Fruit fly (Drosophila melanogaster) whole organism, embryonic: Measurements from ENCODE around the gene CG46311.

ENCODE experiments used
- CG1529 ChIP-seq: fragments of 200-800 bp; sonication (Bioruptor generic); optimal IDR thresholded peaks from 3 replicates; lab custom pipeline; 2018; ENCODE audit warnings: missing biosample characterization, missing genetic modification characterization
- CG16813 ChIP-seq: fragments of 200-800 bp; sonication (Bioruptor generic); IDR thresholded peaks from 3 replicates; pipeline ENCODE4 v1.3.6; 2022; ENCODE audit warnings: missing biosample characterization, missing genetic modification characterization; ENCODE audit not compliant: partially characterized antibody
- CG17361 ChIP-seq: fragments of 200-800 bp; sonication (Bioruptor generic); IDR thresholded peaks from 3 replicates; pipeline ENCODE4 v1.3.6; 2022; ENCODE audit warnings: missing biosample characterization, missing genetic modification characterization
- CG2889 ChIP-seq: fragments of 200-800 bp; sonication (Bioruptor generic); IDR thresholded peaks from 3 replicates; pipeline ENCODE4 v1.3.6; 2022; ENCODE audit warnings: missing biosample characterization, missing genetic modification characterization
- CG3407 ChIP-seq: fragments of 200-800 bp; sonication (Bioruptor generic); optimal IDR thresholded peaks from 2 replicates; lab custom pipeline; 2018; ENCODE audit warnings: missing biosample characterization, mild to moderate bottlenecking, missing genetic modification characterization
- CG43689 ChIP-seq: fragments of 200-800 bp; sonication (Bioruptor generic); IDR thresholded peaks from 2 replicates; pipeline ENCODE4 v1.3.6; 2022; ENCODE audit warnings: missing biosample characterization, missing genetic modification characterization
- CG6689 ChIP-seq: fragments of 200-800 bp; sonication (Bioruptor generic); IDR thresholded peaks from 2 replicates; pipeline ENCODE4 v1.3.6; 2022; ENCODE audit warnings: missing biosample characterization, missing genetic modification characterization
- CG6791 ChIP-seq: fragments of 200-800 bp; sonication (Bioruptor generic); IDR thresholded peaks from 3 replicates; pipeline ENCODE4 v1.3.6; 2022; ENCODE audit warnings: missing biosample characterization, missing genetic modification characterization; ENCODE audit not compliant: partially characterized antibody
- CG7786 ChIP-seq: fragments of 200-800 bp; sonication (Bioruptor generic); optimal IDR thresholded peaks from 2 replicates; lab custom pipeline; 2016; ENCODE audit warnings: missing biosample characterization, missing genetic modification characterization
- CG8359 ChIP-seq: fragments of 200-800 bp; sonication (Bioruptor generic); optimal IDR thresholded peaks from 2 replicates; lab custom pipeline; 2017; ENCODE audit warnings: missing biosample characterization, mild to moderate bottlenecking, missing genetic modification characterization, borderline replicate concordance
- CG8388 ChIP-seq: fragments of 200-800 bp; sonication (Bioruptor generic); optimal IDR thresholded peaks from 2 replicates; lab custom pipeline; 2019; ENCODE audit warnings: missing biosample characterization, mild to moderate bottlenecking, missing genetic modification characterization, moderate library complexity
- CG8478 ChIP-seq: fragments of >200 bp; optimal IDR thresholded peaks from 2 replicates; lab custom pipeline; 2018
- CG9437 ChIP-seq: fragments of 200-800 bp; sonication (Bioruptor generic); optimal IDR thresholded peaks from 2 replicates; lab custom pipeline; 2018; ENCODE audit warnings: missing biosample characterization, mild to moderate bottlenecking, missing genetic modification characterization
- D19B ChIP-seq: fragments of 200-800 bp; sonication (Bioruptor generic); optimal IDR thresholded peaks from 2 replicates; lab custom pipeline; 2017; ENCODE audit warnings: missing biosample characterization, mild to moderate bottlenecking, missing genetic modification characterization
- Dll ChIP-seq: fragments of 200-800 bp; sonication (Bioruptor generic); IDR thresholded peaks from 4 replicates; pipeline ENCODE4 v1.3.6; 2022; ENCODE audit warnings: missing biosample characterization, missing genetic modification characterization; ENCODE audit not compliant: partially characterized antibody
- Fer3 ChIP-seq: fragments of 200-800 bp; sonication (Bioruptor generic); optimal IDR thresholded peaks from 2 replicates; lab custom pipeline; 2018; ENCODE audit warnings: missing biosample characterization, mild to moderate bottlenecking, missing genetic modification characterization, moderate library complexity
- Hmx ChIP-seq: fragments of 200-800 bp; sonication (Bioruptor generic); optimal IDR thresholded peaks from 2 replicates; lab custom pipeline; 2016; ENCODE audit warnings: missing biosample characterization, missing genetic modification characterization
- Hr39 ChIP-seq: fragments of >200 bp; optimal IDR thresholded peaks from 2 replicates; lab custom pipeline; 2017
- Jarid2 ChIP-seq: fragments of 200-800 bp; sonication (Bioruptor generic); optimal IDR thresholded peaks from 3 replicates; lab custom pipeline; 2017; ENCODE audit warnings: mild to moderate bottlenecking, missing biosample characterization, missing genetic modification reagents, missing genetic modification characterization
- Max ChIP-seq: fragments of 200-800 bp; sonication (Bioruptor generic); optimal IDR thresholded peaks from 2 replicates; lab custom pipeline; 2016; ENCODE audit warnings: missing biosample characterization, mild to moderate bottlenecking, missing genetic modification characterization
- NC2β ChIP-seq: fragments of 200-800 bp; sonication (Bioruptor generic); optimal IDR thresholded peaks from 2 replicates; lab custom pipeline; 2016; ENCODE audit warnings: missing biosample characterization, missing genetic modification characterization
- Nf-YB ChIP-seq: fragments of 200-800 bp; sonication (Bioruptor generic); optimal IDR thresholded peaks from 3 replicates; lab custom pipeline; 2019; ENCODE audit warnings: missing biosample characterization, mild to moderate bottlenecking, missing genetic modification characterization, moderate library complexity
- Trl ChIP-seq, 3 experiments: fragments of >200 bp in 2 of 3; fragments of 200-800 bp in 1 of 3; sonication (Bioruptor generic) in 1 of 3; optimal IDR thresholded peaks; 2 replicates in 1 of 3; 3 replicates in 2 of 3; lab custom pipeline; 2016 to 2017; ENCODE audit warnings: missing biosample characterization in 1 of 3, missing genetic modification characterization in 1 of 3
- Xbp1 ChIP-seq: fragments of 200-800 bp; sonication (Bioruptor generic); optimal IDR thresholded peaks from 3 replicates; lab custom pipeline; 2016; ENCODE audit warnings: missing biosample characterization, mild to moderate bottlenecking, missing genetic modification characterization
- Xrp1 ChIP-seq: fragments of 200-800 bp; sonication (Bioruptor generic); IDR thresholded peaks from 2 replicates; pipeline ENCODE4 v1.3.6; 2022; ENCODE audit warnings: missing biosample characterization, missing genetic modification characterization
- ab ChIP-seq: fragments of 200-800 bp; sonication (Bioruptor generic); optimal IDR thresholded peaks from 2 replicates; lab custom pipeline; 2016; ENCODE audit warnings: missing biosample characterization, missing genetic modification characterization
- abd-A ChIP-seq: fragments of 200-800 bp; sonication (Bioruptor generic); optimal IDR thresholded peaks from 3 replicates; lab custom pipeline; 2019; ENCODE audit warnings: missing biosample characterization, mild to moderate bottlenecking, missing genetic modification characterization, moderate library complexity
- al ChIP-seq: fragments of 200-800 bp; sonication (Bioruptor generic); IDR thresholded peaks from 2 replicates; pipeline ENCODE4 v1.3.6; 2022; ENCODE audit warnings: missing biosample characterization, missing genetic modification characterization
- ase ChIP-seq: fragments of 200-800 bp; sonication (Bioruptor generic); IDR thresholded peaks from 3 replicates; pipeline ENCODE4 v1.3.6; 2022; ENCODE audit warnings: missing biosample characterization, missing genetic modification characterization
- bbx ChIP-seq: fragments of 200-800 bp; sonication (Bioruptor generic); IDR thresholded peaks from 2 replicates; pipeline ENCODE4 v1.3.6; 2022; ENCODE audit warnings: missing biosample characterization, missing genetic modification characterization; ENCODE audit not compliant: partially characterized antibody
- bsh ChIP-seq, 2 experiments: fragments of 200-800 bp; sonication (Bioruptor generic); optimal IDR thresholded peaks; 2 replicates each; lab custom pipeline; 2017 to 2018; ENCODE audit warnings: mild to moderate bottlenecking in 2 of 2, missing biosample characterization in 2 of 2, missing genetic modification characterization in 2 of 2, moderate library complexity in 1 of 2
- da ChIP-seq: fragments of 200-800 bp; sonication (Bioruptor generic); optimal IDR thresholded peaks from 2 replicates; lab custom pipeline; 2016; ENCODE audit warnings: missing biosample characterization, missing genetic modification characterization
- dmrt11E ChIP-seq: fragments of 200-800 bp; sonication (Bioruptor generic); optimal IDR thresholded peaks from 3 replicates; lab custom pipeline; 2018; ENCODE audit warnings: missing biosample characterization, mild to moderate bottlenecking, missing genetic modification characterization, moderate library complexity
- dpn ChIP-seq, 2 experiments: fragments of 200-800 bp; sonication (Bioruptor generic); optimal IDR thresholded peaks; 3 replicates each; lab custom pipeline; 2016; ENCODE audit warnings: missing biosample characterization in 2 of 2, missing genetic modification characterization in 2 of 2
- en ChIP-seq: fragments of 200-800 bp; sonication (Bioruptor generic); optimal IDR thresholded peaks from 2 replicates; lab custom pipeline; 2016; ENCODE audit warnings: missing biosample characterization, missing genetic modification characterization
- esg ChIP-seq: fragments of 200-800 bp; sonication (Bioruptor generic); conservative IDR thresholded peaks from 2 replicates; pipeline ENCODE4 v1.3.6; 2022; ENCODE audit warnings: missing biosample characterization, missing genetic modification characterization
- fd102C ChIP-seq: fragments of 200-800 bp; sonication (Bioruptor generic); optimal IDR thresholded peaks from 2 replicates; lab custom pipeline; 2018; ENCODE audit warnings: missing biosample characterization, mild to moderate bottlenecking, missing genetic modification characterization, moderate library complexity
- her ChIP-seq: fragments of 200-800 bp; sonication (Bioruptor generic); optimal IDR thresholded peaks from 2 replicates; lab custom pipeline; 2016; ENCODE audit warnings: missing biosample characterization, missing genetic modification characterization
- ken ChIP-seq: fragments of 200-800 bp; sonication (Bioruptor generic); IDR thresholded peaks from 3 replicates; pipeline ENCODE4 v1.3.6; 2022; ENCODE audit warnings: missing biosample characterization, missing genetic modification characterization
- knrl ChIP-seq: fragments of 200-800 bp; sonication (Bioruptor generic); IDR thresholded peaks from 3 replicates; pipeline ENCODE4 v1.3.6; 2022; ENCODE audit warnings: missing biosample characterization, missing genetic modification characterization; ENCODE audit not compliant: partially characterized antibody
- nerfin-2 ChIP-seq: fragments of 200-800 bp; sonication (Bioruptor generic); IDR thresholded peaks from 2 replicates; pipeline ENCODE4 v1.3.6; 2022; ENCODE audit warnings: missing biosample characterization, missing genetic modification characterization; ENCODE audit not compliant: partially characterized antibody
- nom ChIP-seq: fragments of 200-800 bp; sonication (Bioruptor generic); optimal IDR thresholded peaks from 2 replicates; lab custom pipeline; 2017; ENCODE audit warnings: missing biosample characterization, missing genetic modification characterization, mild to moderate bottlenecking, moderate library complexity, missing genetic modification reagents
- otp ChIP-seq: fragments of 200-800 bp; sonication (Bioruptor generic); IDR thresholded peaks from 3 replicates; pipeline ENCODE4, ENCODE4 v1.3.6; 2022; ENCODE audit warnings: missing biosample characterization, missing genetic modification characterization
- peb ChIP-seq: fragments of 200-800 bp; sonication (Bioruptor generic); IDR thresholded peaks from 2 replicates; pipeline ENCODE4 v1.3.6; 2022; ENCODE audit warnings: missing biosample characterization, missing genetic modification characterization
- sc ChIP-seq, 3 experiments: fragments of >200 bp in 2 of 3; fragments of 200-800 bp in 1 of 3; sonication (Bioruptor generic) in 1 of 3; optimal IDR thresholded peaks; 2 replicates in 2 of 3; 3 replicates in 1 of 3; lab custom pipeline; 2017; ENCODE audit warnings: mild to moderate bottlenecking in 1 of 3, missing biosample characterization in 1 of 3, missing genetic modification characterization in 1 of 3, missing genetic modification reagents in 1 of 3
- schlank ChIP-seq: fragments of 200-800 bp; sonication (Bioruptor generic); optimal IDR thresholded peaks from 2 replicates; lab custom pipeline; 2018; ENCODE audit warnings: missing biosample characterization, mild to moderate bottlenecking, missing genetic modification characterization
- sens-2 ChIP-seq: fragments of 200-800 bp; sonication (Bioruptor generic); IDR thresholded peaks from 2 replicates; pipeline ENCODE4 v1.3.6; 2022; ENCODE audit warnings: missing biosample characterization, missing genetic modification characterization
- slou ChIP-seq: fragments of 200-800 bp; sonication (Bioruptor generic); optimal IDR thresholded peaks from 3 replicates; lab custom pipeline; 2016; ENCODE audit warnings: missing biosample characterization, missing genetic modification characterization
- ssp ChIP-seq: fragments of 200-800 bp; sonication (Bioruptor generic); IDR thresholded peaks from 2 replicates; pipeline ENCODE4 v1.3.6; 2022; ENCODE audit warnings: missing biosample characterization, missing genetic modification characterization
- zen2 ChIP-seq: fragments of 200-800 bp; sonication (Bioruptor generic); IDR thresholded peaks from 3 replicates; pipeline ENCODE4 v1.3.6; 2022; ENCODE audit warnings: missing biosample characterization, missing genetic modification characterization; ENCODE audit not compliant: partially characterized antibody

Gene CG46311

DNA sequence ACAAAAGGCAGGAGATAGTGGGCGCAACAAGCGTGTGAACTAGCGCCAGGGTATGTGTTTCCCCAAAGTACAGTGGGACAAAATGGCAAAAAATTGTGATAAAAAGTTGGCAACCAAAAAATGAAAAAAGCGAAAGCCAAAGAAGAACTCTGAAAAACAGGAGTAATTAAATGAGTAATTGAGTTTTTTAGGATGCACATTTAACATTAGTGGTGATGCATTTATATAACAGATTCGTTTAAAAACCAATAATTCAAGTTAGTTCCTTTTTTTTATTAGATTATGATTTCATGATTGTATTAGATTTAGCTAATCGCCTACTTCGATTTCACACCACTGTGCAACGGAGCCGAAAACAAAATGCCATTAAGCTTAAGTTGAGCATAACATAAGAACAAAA lies 8.8 kb downstream of the CG46311 start (continued):
- TF ChIP-seq CG43689 (GFP tag; lab: Robert Waterston, UW), result no peak
- peak; percentile 43 for TF ChIP-seq CG1529 (GFP tag; lab: Kevin White, UChicago)
- TF ChIP-seq CG6689 (GFP tag; lab: Robert Waterston, UW), result peak; percentile 48
- no peak for TF ChIP-seq knrl (GFP tag; lab: Robert Waterston, UW)
- peak; percentile 23 for TF ChIP-seq Fer3 (tag; lab: Kevin White, UChicago)
- TF ChIP-seq esg, result peak; percentile 51
- TF ChIP-seq da (GFP tag; lab: Kevin White, UChicago), result no peak
- TF ChIP-seq al (GFP tag; lab: Robert Waterston, UW), result peak; percentile 30; the same call in 1 of the 2 replicates
- peak; percentile 36; the same call in 1 of the 2 replicates for TF ChIP-seq ssp (GFP tag; lab: Robert Waterston, UW)
- no peak for TF ChIP-seq fd102C (GFP tag; lab: Kevin White, UChicago)
- TF ChIP-seq ase (GFP tag; lab: Robert Waterston, UW), result no peak
- 0 out of 3 replicates have a peak, but pooled peaks have one; percentile 8 for TF ChIP-seq ken (GFP tag; lab: Robert Waterston, UW)
- no peak for TF ChIP-seq CG16813 (GFP tag; lab: Robert Waterston, UW)
- TF ChIP-seq CG2889 (GFP tag; lab: Robert Waterston, UW), result 0 out of 3 replicates have a peak, but pooled peaks have one; percentile 9
- TF ChIP-seq CG6791, result no peak
- TF ChIP-seq sc (optimal IDR thresholded peaks at IDR 0.05; lab: Kevin White, UChicago), result no peak
- peak; percentile 32 for TF ChIP-seq sc (GFP tag; optimal IDR thresholded peaks at IDR 0.05; lab: Kevin White, UChicago)
- TF ChIP-seq Xbp1 (GFP tag; lab: Kevin White, UChicago), result peak; percentile 60
- no peak for TF ChIP-seq slou (GFP tag; lab: Kevin White, UChicago)
- no peak for TF ChIP-seq nom (GFP tag; lab: Kevin White, UChicago)
- no peak for TF ChIP-seq ab (GFP tag; lab: Kevin White, UChicago)
- TF ChIP-seq Xrp1, result peak; percentile 51; the same call in 1 of the 2 replicates
- TF ChIP-seq bsh (GFP tag; optimal IDR thresholded peaks at IDR 0.05; lab: Kevin White, UChicago), result peak in 1 of 2 experiments; percentile 74
- TF ChIP-seq Dll (GFP tag; lab: Robert Waterston, UW), result no peak
- peak; percentile 31 for TF ChIP-seq CG7786 (GFP tag; lab: Kevin White, UChicago)
- TF ChIP-seq Hr39 (lab: Kevin White, UChicago), result no peak
- TF ChIP-seq CG3407 (GFP tag; lab: Kevin White, UChicago), result peak; percentile 5
- TF ChIP-seq otp, result peak; percentile 28; the same call in 1 of the 3 replicates
- peak; percentile 53 for TF ChIP-seq dmrt11E (tag; lab: Kevin White, UChicago)
- peak; percentile 32 for TF ChIP-seq CG8359
- no peak for TF ChIP-seq Trl (optimal IDR thresholded peaks at IDR 0.05; lab: Kevin White, UChicago)
- peak; percentile 54 for TF ChIP-seq Trl (GFP tag; optimal IDR thresholded peaks at IDR 0.05; lab: Kevin White, UChicago)
- no peak for TF ChIP-seq CG8478
- TF ChIP-seq Max, result peak; percentile 35
- peak; percentile 78 for TF ChIP-seq CG17361 (GFP tag; lab: Robert Waterston, UW)
- TF ChIP-seq bbx (GFP tag; lab: Robert Waterston, UW), result no peak
- no peak for TF ChIP-seq sens-2 (GFP tag; lab: Robert Waterston, UW)
- peak; percentile 45 for TF ChIP-seq CG9437 (GFP tag; lab: Kevin White, UChicago)
- TF ChIP-seq nerfin-2 (GFP tag; lab: Robert Waterston, UW), result no peak
- no peak for TF ChIP-seq Hmx (GFP tag; lab: Kevin White, UChicago)
- TF ChIP-seq Nf-YB, result peak; percentile 18
- peak; percentile 0 for TF ChIP-seq NC2β (GFP tag; lab: Kevin White, UChicago)
- peak; percentile 20 for TF ChIP-seq D19B (GFP tag; lab: Kevin White, UChicago)
- peak; percentile 7 for TF ChIP-seq Jarid2
- peak; percentile 68 for TF ChIP-seq CG8388 (GFP tag; lab: Kevin White, UChicago)
- TF ChIP-seq abd-A (tag; lab: Kevin White, UChicago), result no peak
- TF ChIP-seq zen2 (GFP tag; lab: Robert Waterston, UW), result no peak
- no peak for TF ChIP-seq her (GFP tag; lab: Kevin White, UChicago)
- peak; percentile 28 for TF ChIP-seq en (GFP tag; lab: Kevin White, UChicago)
- TF ChIP-seq schlank (tag; lab: Kevin White, UChicago), result no peak
- peak; percentile 58 to 60 for TF ChIP-seq dpn (GFP tag; optimal IDR thresholded peaks at IDR 0.05; lab: Kevin White, UChicago)
- no peak for TF ChIP-seq peb
